Worm (Caenorhabditis elegans) whole organism, L4/young adult: ENCODE data around the gene Y47D7A.9.

Experiments
- W03F9.2 ChIP-seq: fragments of 150-350 bp; optimal IDR thresholded peaks from 2 replicates; lab custom pipeline; 2014; ENCODE audit warnings: missing biosample characterization, missing genetic modification characterization
- dao-5 ChIP-seq: sonication (generic microtip); optimal IDR thresholded peaks from 2 replicates; lab custom pipeline; 2016; ENCODE audit warnings: missing genotype, missing genetic modification characterization, moderate library complexity, missing compliant biosample characterization

- TF ChIP-seq W03F9.2 (no peak), dao-5 (no peak)
Measured at ce11 chrV:4384482-4384881, 39.3 kb downstream of the Y47D7A.9 start, which contains the start of gene F13A2.2.
